Fruit fly (Drosophila melanogaster): ENCODE data around the gene CG14435.

The CG14435 gene

DNA sequence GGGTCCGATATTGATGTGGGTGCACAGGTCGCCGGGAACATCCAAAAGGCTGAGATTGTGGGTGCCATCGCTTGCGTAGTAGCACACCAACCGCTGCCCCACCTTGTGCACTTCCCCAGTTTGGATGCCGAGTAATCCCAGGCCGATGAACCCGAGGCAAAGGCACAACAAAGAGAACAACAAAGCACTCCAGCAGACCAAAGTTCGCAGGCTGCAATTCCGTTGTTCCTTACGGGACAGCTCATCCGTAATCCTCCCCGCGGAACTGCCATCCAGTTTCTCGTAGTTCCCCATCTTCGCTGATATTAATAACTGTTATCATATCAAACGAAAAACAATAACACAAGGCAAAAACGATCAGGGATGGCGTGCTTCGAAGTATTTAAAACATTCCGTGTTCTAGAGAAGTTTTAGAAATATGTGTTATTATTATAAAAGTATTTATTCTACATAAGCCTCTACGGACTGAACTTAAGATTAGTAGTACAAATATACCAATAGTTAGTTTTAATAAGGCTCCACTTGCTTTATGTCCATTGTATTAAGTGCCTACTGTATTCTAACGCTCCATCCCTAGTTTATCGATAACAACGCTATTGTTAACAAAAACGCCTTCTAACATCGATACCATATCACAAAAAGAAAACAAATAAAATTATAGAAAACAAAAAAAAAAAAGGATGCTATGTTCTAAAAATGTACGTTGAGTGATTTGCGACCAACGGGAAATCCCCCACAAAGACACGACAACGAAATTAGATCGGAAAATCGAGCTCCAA is 5.6 kb upstream of the CG14435 start, which contains the start of the genes Cht11 and CG4558 (continued):
- TF ChIP-seq CG17829 (tag; optimal IDR thresholded peaks at IDR 0.05), result peak; percentile 87
- TF ChIP-seq CG10959 (GFP tag; IDR thresholded peaks at IDR 0.05), result peak; percentile 38; the same call in 1 of the 2 replicates
- peak; percentile 47 for TF ChIP-seq CG10462 (GFP tag; optimal IDR thresholded peaks at IDR 0.05)
- TF ChIP-seq ara (GFP tag; IDR thresholded peaks at IDR 0.05), result peak; percentile 72
- TF ChIP-seq fd64A (GFP tag; optimal IDR thresholded peaks at IDR 0.05), result no peak
- TF ChIP-seq CG31224 (GFP tag; IDR thresholded peaks at IDR 0.05), result peak; percentile 73
- peak; percentile 68 for TF ChIP-seq CG11085 (GFP tag; IDR thresholded peaks at IDR 0.05)
- TF ChIP-seq vnd (GFP tag; IDR thresholded peaks at IDR 0.05; ENCODE audit: partially characterized antibody), result peak; percentile 46; the same call in 1 of the 3 replicates
- no peak for TF ChIP-seq CG2129 (GFP tag; IDR thresholded peaks at IDR 0.05; ENCODE audit: partially characterized antibody)
- no peak for TF ChIP-seq CkIIα-i1 (GFP tag; IDR thresholded peaks at IDR 0.05)
- TF ChIP-seq gsb-n (tag; optimal IDR thresholded peaks at IDR 0.05), result peak; percentile 68
- TF ChIP-seq CG10431 (GFP tag; optimal IDR thresholded peaks at IDR 0.05), result peak; percentile 54
- TF ChIP-seq BtbVII (GFP tag; optimal IDR thresholded peaks at IDR 0.05), result peak; percentile 71
- no peak for TF ChIP-seq NK7.1 (GFP tag; optimal IDR thresholded peaks at IDR 0.05)
- peak; percentile 74 for TF ChIP-seq D19A (tag; optimal IDR thresholded peaks at IDR 0.05)
- peak; percentile 51 for TF ChIP-seq CG18011 (GFP tag; optimal IDR thresholded peaks at IDR 0.05)
- peak; percentile 13 for TF ChIP-seq trh (GFP tag; optimal IDR thresholded peaks at IDR 0.05)
- peak; percentile 91 for TF ChIP-seq CG9932 (GFP tag; IDR thresholded peaks at IDR 0.05)
- peak; percentile 62 for TF ChIP-seq CG6254 (GFP tag; optimal IDR thresholded peaks at IDR 0.05)
- TF ChIP-seq esg (GFP tag; conservative IDR thresholded peaks at IDR 0.05), result peak; percentile 77
- peak; percentile 58 for TF ChIP-seq CG7786 (GFP tag; optimal IDR thresholded peaks at IDR 0.05)
- TF ChIP-seq CG8388 (GFP tag; optimal IDR thresholded peaks at IDR 0.05), result peak; percentile 76
- peak; percentile 83 for TF ChIP-seq CG14014 (GFP tag; IDR thresholded peaks at IDR 0.05)
- peak; percentile 54 for TF ChIP-seq Ets97D (GFP tag; optimal IDR thresholded peaks at IDR 0.05)
- peak; percentile 76; the same call in 2 of the 3 replicates for TF ChIP-seq Mrtf (GFP tag; IDR thresholded peaks at IDR 0.05)
- no peak for TF ChIP-seq Dad (GFP tag; optimal IDR thresholded peaks at IDR 0.05)
- peak; percentile 25 for TF ChIP-seq MESR4 (GFP tag; optimal IDR thresholded peaks at IDR 0.05)
- no peak for TF ChIP-seq usp (GFP tag; optimal IDR thresholded peaks at IDR 0.05)
- TF ChIP-seq CG17328 (GFP tag; IDR thresholded peaks at IDR 0.05), result peak; percentile 82
- TF ChIP-seq Aef1 (GFP tag; IDR thresholded peaks at IDR 0.05), result peak; percentile 81
- peak; percentile 49; the same call in 1 of the 3 replicates for TF ChIP-seq CG16813 (GFP tag; IDR thresholded peaks at IDR 0.05; ENCODE audit: partially characterized antibody)
- peak; percentile 12 for TF ChIP-seq kni (GFP tag; optimal IDR thresholded peaks at IDR 0.05)
- peak; percentile 68 for TF ChIP-seq CG4328 (GFP tag; optimal IDR thresholded peaks at IDR 0.05)
- TF ChIP-seq CG12236 (GFP tag; optimal IDR thresholded peaks at IDR 0.05), result no peak
- TF ChIP-seq CG30020 (tag; optimal IDR thresholded peaks at IDR 0.05), result peak; percentile 65
- no peak for TF ChIP-seq ftz-f1 (GFP tag; optimal IDR thresholded peaks at IDR 0.05)
- peak; percentile 64; the same call in 3 of the 4 replicates for TF ChIP-seq Dll (GFP tag; IDR thresholded peaks at IDR 0.05; ENCODE audit: partially characterized antibody)
- TF ChIP-seq TFAM (GFP tag; optimal IDR thresholded peaks at IDR 0.05), result no peak
- peak; percentile 57; the same call in 1 of the 2 replicates for TF ChIP-seq unc-4 (GFP tag; IDR thresholded peaks at IDR 0.05; ENCODE audit: partially characterized antibody)
- peak; percentile 75 for TF ChIP-seq CG7556 (GFP tag; optimal IDR thresholded peaks at IDR 0.05)
- TF ChIP-seq CG12299 (tag; optimal IDR thresholded peaks at IDR 0.05), result peak; percentile 73
- peak; percentile 77 for TF ChIP-seq CG9215 (GFP tag; IDR thresholded peaks at IDR 0.05)
- TF ChIP-seq CG7987 (GFP tag; optimal IDR thresholded peaks at IDR 0.05), result no peak
- TF ChIP-seq klu (GFP tag; IDR thresholded peaks at IDR 0.05), result peak; percentile 64
- TF ChIP-seq p53 (GFP tag; optimal IDR thresholded peaks at IDR 0.05), result no peak
- TF ChIP-seq Hmx (GFP tag; optimal IDR thresholded peaks at IDR 0.05), result peak; percentile 57
- TF ChIP-seq grn (GFP tag; optimal IDR thresholded peaks at IDR 0.05), result peak; percentile 54
- peak; percentile 80 for TF ChIP-seq CG34422 (GFP tag; IDR thresholded peaks at IDR 0.05)
- 0 out of 2 replicates have a peak, but pooled peaks have one; percentile 14 for TF ChIP-seq sna (GFP tag; IDR thresholded peaks at IDR 0.05; ENCODE audit: partially characterized antibody)

All from whole organism, embryonic.